Fruit fly (Drosophila melanogaster) whole organism, prepupa: ENCODE measurements around the gene Osi15.

Experiments
- Blimp-1 ChIP-seq: fragments of 200-800 bp; sonication (Bioruptor generic); optimal IDR thresholded peaks from 3 replicates; lab custom pipeline; 2017; ENCODE audit warnings: missing biosample characterization, missing genetic modification characterization, mild to moderate bottlenecking, moderate library complexity, missing genetic modification reagents
- CG10631 ChIP-seq: fragments of 200-800 bp; sonication (Bioruptor generic); optimal IDR thresholded peaks from 2 replicates; lab custom pipeline; 2016; ENCODE audit warnings: missing biosample characterization, missing genetic modification characterization
- CG11762 ChIP-seq: fragments of 200-800 bp; sonication (Bioruptor generic); optimal IDR thresholded peaks from 3 replicates; lab custom pipeline; 2016; ENCODE audit warnings: missing biosample characterization, missing genetic modification characterization; ENCODE audit not compliant: insufficient read depth
- CG11902 ChIP-seq: fragments of 200-800 bp; sonication (Bioruptor generic); optimal IDR thresholded peaks from 3 replicates; lab custom pipeline; 2016; ENCODE audit warnings: missing biosample characterization, missing genetic modification characterization
- CG1621 ChIP-seq: fragments of 200-800 bp; sonication (Bioruptor generic); optimal IDR thresholded peaks from 3 replicates; lab custom pipeline; 2018; ENCODE audit warnings: missing biosample characterization, mild to moderate bottlenecking, missing genetic modification characterization
- CG3032 ChIP-seq: fragments of 200-800 bp; optimal IDR thresholded peaks from 2 replicates; lab custom pipeline; 2019; ENCODE audit warnings: missing biosample characterization, mild to moderate bottlenecking, missing genetic modification characterization, moderate library complexity
- CG31627 ChIP-seq: fragments of 200-800 bp; sonication (Bioruptor generic); optimal IDR thresholded peaks from 3 replicates; lab custom pipeline; 2016; ENCODE audit warnings: missing biosample characterization, missing genetic modification characterization
- CG32006 ChIP-seq: fragments of 200-800 bp; sonication (Bioruptor generic); optimal IDR thresholded peaks from 3 replicates; lab custom pipeline; 2017; ENCODE audit warnings: missing biosample characterization, mild to moderate bottlenecking, missing genetic modification characterization
- CG34406 ChIP-seq: fragments of 200-800 bp; sonication (Bioruptor generic); optimal IDR thresholded peaks from 3 replicates; lab custom pipeline; 2016; ENCODE audit warnings: missing biosample characterization, missing genetic modification characterization
- CG4318 ChIP-seq: fragments of 200-800 bp; sonication (Bioruptor generic); optimal IDR thresholded peaks from 3 replicates; lab custom pipeline; 2017; ENCODE audit warnings: missing biosample characterization, mild to moderate bottlenecking, missing genetic modification characterization
- CG6163 ChIP-seq: fragments of 200-800 bp; sonication (Bioruptor generic); IDR thresholded peaks from 3 replicates; pipeline ENCODE4 v1.3.6; 2022; ENCODE audit warnings: missing biosample characterization, missing genetic modification characterization
- CG6808 ChIP-seq: fragments of 200-800 bp; sonication (Bioruptor generic); optimal IDR thresholded peaks from 3 replicates; lab custom pipeline; 2017; ENCODE audit warnings: missing biosample characterization, missing genetic modification characterization, mild to moderate bottlenecking, moderate library complexity, missing genetic modification reagents
- CG7368 ChIP-seq: fragments of 200-800 bp; sonication (Bioruptor generic); optimal IDR thresholded peaks from 3 replicates; lab custom pipeline; 2016; ENCODE audit warnings: missing biosample characterization, missing genetic modification characterization
- CG8319 ChIP-seq: fragments of 200-800 bp; sonication (Bioruptor generic); optimal IDR thresholded peaks from 3 replicates; lab custom pipeline; 2016; ENCODE audit warnings: missing biosample characterization, missing genetic modification characterization
- CG8632 ChIP-seq: fragments of 200-800 bp; sonication (Bioruptor generic); optimal IDR thresholded peaks from 3 replicates; lab custom pipeline; 2016; ENCODE audit warnings: missing biosample characterization, missing genetic modification characterization
- Eip78C ChIP-seq: fragments of 200-800 bp; sonication (Bioruptor generic); peaks from one replicate; lab custom pipeline; 2016; ENCODE audit warnings: missing biosample characterization, missing genetic modification characterization
- Eip93F ChIP-seq: fragments of 200-800 bp; sonication (Bioruptor generic); optimal IDR thresholded peaks from 2 replicates; lab custom pipeline; 2016; ENCODE audit warnings: missing biosample characterization, mild to moderate bottlenecking, missing genetic modification characterization
- Ets96B ChIP-seq: fragments of 200-800 bp; optimal IDR thresholded peaks from 2 replicates; lab custom pipeline; 2019; ENCODE audit warnings: missing biosample characterization, mild to moderate bottlenecking, missing genetic modification characterization, moderate library complexity
- Gug ChIP-seq: fragments of 200-800 bp; sonication (Bioruptor generic); IDR thresholded peaks from 2 replicates; pipeline ENCODE4 v1.3.6; 2022; ENCODE audit warnings: missing biosample characterization, missing genetic modification characterization
- Hr39 ChIP-seq: fragments of 200-800 bp; sonication (Bioruptor generic); optimal IDR thresholded peaks from 2 replicates; lab custom pipeline; 2016; ENCODE audit warnings: missing biosample characterization, missing genetic modification characterization
- Hr4 ChIP-seq: fragments of 200-800 bp; sonication (Bioruptor generic); optimal IDR thresholded peaks from 3 replicates; lab custom pipeline; 2016; ENCODE audit warnings: missing biosample characterization, missing genetic modification characterization
- Lpt ChIP-seq: fragments of 200-800 bp; sonication (Bioruptor generic); optimal IDR thresholded peaks from 3 replicates; lab custom pipeline; 2016; ENCODE audit warnings: missing biosample characterization, missing genetic modification characterization
- Met ChIP-seq: fragments of 200-800 bp; sonication (Bioruptor generic); optimal IDR thresholded peaks from 3 replicates; lab custom pipeline; 2016; ENCODE audit warnings: missing biosample characterization, missing genetic modification characterization
- Smox ChIP-seq: fragments of 200-800 bp; sonication (Bioruptor generic); optimal IDR thresholded peaks from 3 replicates; lab custom pipeline; 2016; ENCODE audit warnings: missing biosample characterization, missing genetic modification characterization
- Sox102F ChIP-seq: fragments of 200-800 bp; sonication (Bioruptor generic); optimal IDR thresholded peaks from 2 replicates; lab custom pipeline; 2016; ENCODE audit warnings: missing biosample characterization, mild to moderate bottlenecking, missing genetic modification characterization
- Sox14 ChIP-seq: fragments of 200-800 bp; sonication (Bioruptor generic); optimal IDR thresholded peaks from 3 replicates; lab custom pipeline; 2016; ENCODE audit warnings: missing biosample characterization, missing genetic modification characterization
- cyc ChIP-seq: fragments of 200-800 bp; sonication (Bioruptor generic); optimal IDR thresholded peaks from 3 replicates; lab custom pipeline; 2016; ENCODE audit warnings: missing biosample characterization, missing genetic modification characterization
- dac ChIP-seq: fragments of 200-800 bp; sonication (Bioruptor generic); optimal IDR thresholded peaks from 2 replicates; lab custom pipeline; 2017; ENCODE audit warnings: missing biosample characterization, mild to moderate bottlenecking, missing genetic modification characterization
- dsx ChIP-seq: fragments of 200-800 bp; optimal IDR thresholded peaks from 3 replicates; lab custom pipeline; 2019; ENCODE audit warnings: missing biosample characterization, mild to moderate bottlenecking, missing genetic modification characterization, moderate library complexity; ENCODE audit not compliant: poor library complexity, severe bottlenecking
- eg ChIP-seq: fragments of 200-800 bp; sonication (Bioruptor generic); IDR thresholded peaks from 3 replicates; pipeline ENCODE4 v1.3.6; 2022; ENCODE audit warnings: missing biosample characterization, missing genetic modification characterization
- esn ChIP-seq: fragments of 200-800 bp; sonication (Bioruptor generic); optimal IDR thresholded peaks from 2 replicates; lab custom pipeline; 2016; ENCODE audit warnings: missing biosample characterization, mild to moderate bottlenecking, missing genetic modification characterization, moderate library complexity
- fd59A ChIP-seq: fragments of 200-800 bp; sonication (Bioruptor generic); optimal IDR thresholded peaks from 2 replicates; lab custom pipeline; 2017; ENCODE audit warnings: missing biosample characterization, mild to moderate bottlenecking, missing genetic modification characterization, missing genetic modification reagents
- fkh ChIP-seq: fragments of 200-800 bp; sonication (Bioruptor generic); optimal IDR thresholded peaks from 3 replicates; lab custom pipeline; 2017; ENCODE audit warnings: missing biosample characterization, mild to moderate bottlenecking, missing genetic modification characterization, moderate library complexity
- lz ChIP-seq: fragments of 200-800 bp; sonication (Bioruptor generic); optimal IDR thresholded peaks from 3 replicates; lab custom pipeline; 2016; ENCODE audit warnings: missing biosample characterization, missing genetic modification characterization
- net ChIP-seq: fragments of 200-800 bp; sonication (Bioruptor generic); optimal IDR thresholded peaks from 3 replicates; lab custom pipeline; 2016; ENCODE audit warnings: missing biosample characterization, missing genetic modification characterization
- pdm3 ChIP-seq: fragments of 200-800 bp; sonication (Bioruptor generic); optimal IDR thresholded peaks from 3 replicates; lab custom pipeline; 2016; ENCODE audit warnings: missing biosample characterization, missing genetic modification characterization
- spab ChIP-seq: fragments of 200-800 bp; sonication (Bioruptor generic); optimal IDR thresholded peaks from 2 replicates; lab custom pipeline; 2017; ENCODE audit warnings: missing biosample characterization, mild to moderate bottlenecking, missing genetic modification characterization, missing genetic modification reagents
- topi ChIP-seq: fragments of 200-800 bp; sonication (Bioruptor generic); optimal IDR thresholded peaks from 3 replicates; lab custom pipeline; 2016; ENCODE audit warnings: missing biosample characterization, missing genetic modification characterization

Osi15 gene

DNA sequence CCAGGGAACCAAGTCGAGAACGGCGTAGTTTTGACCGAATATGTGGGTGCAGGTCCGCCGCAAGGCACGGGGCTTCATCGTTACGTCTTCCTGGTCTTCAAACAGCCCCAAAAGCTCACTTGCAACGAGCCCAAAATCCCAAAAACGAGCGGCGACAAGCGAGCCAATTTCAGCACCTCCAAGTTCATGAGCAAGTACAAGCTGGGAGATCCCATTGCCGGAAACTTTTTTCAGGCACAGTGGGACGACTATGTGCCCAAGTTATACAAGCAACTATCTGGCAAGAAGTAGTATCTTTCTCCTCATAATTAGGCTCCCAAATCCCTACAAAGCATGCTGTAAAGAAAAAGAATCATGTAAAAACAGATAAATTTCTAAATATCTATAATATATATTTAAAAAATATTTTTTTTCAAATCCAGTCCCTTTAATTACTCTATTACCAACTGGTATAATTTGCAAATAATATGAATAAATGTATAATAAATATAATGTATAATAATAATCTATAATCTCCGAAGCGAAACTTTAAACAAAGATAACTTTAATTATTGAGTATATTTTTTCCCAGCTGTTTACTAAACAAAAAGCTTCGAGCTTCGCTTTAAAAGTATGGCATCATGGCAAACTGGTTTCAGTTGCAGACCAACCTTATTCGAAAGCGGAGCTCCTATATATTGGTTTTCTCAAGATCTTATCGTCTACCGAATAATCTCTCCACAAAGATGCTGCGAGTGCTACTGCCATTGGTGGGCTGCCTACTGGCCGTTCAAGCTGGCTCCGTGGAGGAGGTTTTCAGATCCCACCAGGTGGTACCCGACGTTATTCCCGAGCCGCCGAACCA lies 42.0 kb downstream of the Osi15 start, which contains the start of gene CG17919 (continued):
- TF ChIP-seq eg (GFP tag; lab: Robert Waterston, UW) (0 out of 3 replicates have a peak, but pooled peaks have one; percentile 14), CG8319 (GFP tag; lab: Kevin White, UChicago) (no peak), Met (GFP tag; lab: Kevin White, UChicago) (no peak), Sox102F (no peak), lz (GFP tag; lab: Kevin White, UChicago) (peak; percentile 14), CG10631 (GFP tag; lab: Kevin White, UChicago) (peak; percentile 39), pdm3 (GFP tag; lab: Kevin White, UChicago) (peak; percentile 24), esn (GFP tag; lab: Kevin White, UChicago) (peak; percentile 44), CG4318 (no peak), CG8632 (GFP tag; lab: Kevin White, UChicago) (peak; percentile 57), Eip78C (peak; percentile 60), Sox14 (no peak), dsx (GFP tag; lab: Kevin White, UChicago) (peak; percentile 13), CG1621 (peak; percentile 99), spab (no peak), CG6163 (no peak), fd59A (GFP tag; lab: Kevin White, UChicago) (no peak), cyc (GFP tag; lab: Kevin White, UChicago) (no peak), dac (GFP tag; lab: Kevin White, UChicago) (no peak), CG3032 (tag; lab: Kevin White, UChicago) (peak; percentile 37), Hr39 (GFP tag; lab: Kevin White, UChicago) (peak; percentile 23), CG11902 (GFP tag; lab: Kevin White, UChicago) (no peak), topi (peak; percentile 35), Smox (GFP tag; lab: Kevin White, UChicago) (peak; percentile 27), CG7368 (GFP tag; lab: Kevin White, UChicago) (peak; percentile 32), Lpt (GFP tag; lab: Kevin White, UChicago) (no peak), Hr4 (GFP tag; lab: Kevin White, UChicago) (peak; percentile 19), Eip93F (GFP tag; lab: Kevin White, UChicago) (no peak), fkh (no peak), net (GFP tag; lab: Kevin White, UChicago) (no peak), Ets96B (peak; percentile 27), Blimp-1 (no peak), CG11762 (no peak), CG6808 (GFP tag; lab: Kevin White, UChicago) (peak; percentile 53), Gug (no peak)

DNA sequence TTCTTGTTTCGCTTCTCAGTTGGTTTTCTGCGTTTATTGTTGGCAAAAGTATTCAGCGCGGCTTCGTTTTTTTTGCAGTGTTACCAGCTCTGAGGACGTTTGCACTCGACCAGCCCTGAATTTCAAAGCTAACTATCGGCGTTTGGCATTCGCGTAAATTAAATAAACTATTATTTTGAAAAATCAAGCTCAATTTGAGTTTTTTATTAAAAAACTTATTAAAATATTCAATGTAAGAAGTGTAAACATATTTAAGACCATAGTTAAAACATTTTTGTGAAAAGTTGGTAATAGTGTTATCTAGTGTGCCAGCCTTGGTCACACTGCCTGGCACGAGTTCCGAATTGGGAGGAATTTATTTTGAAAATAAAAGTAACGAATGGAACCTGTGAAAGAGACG lies 44.2 kb downstream of the Osi15 start, which contains the start of the genes SmD2 and CG18048:
SmD2 (minus strand) TSS at position 98 of the 400 bp plus-strand sequence.
CG18048 (plus strand) TSS at position 298 of the 400 bp plus-strand sequence.
- TF ChIP-seq CG32006 (GFP tag; lab: Kevin White, UChicago) (no peak), Sox14 (peak; percentile 48), Blimp-1 (no peak), CG34406 (GFP tag; lab: Kevin White, UChicago) (no peak), esn (GFP tag; lab: Kevin White, UChicago) (peak; percentile 3), Eip78C (peak; percentile 49), cyc (GFP tag; lab: Kevin White, UChicago) (peak; percentile 8), dsx (GFP tag; lab: Kevin White, UChicago) (peak; percentile 3), CG31627 (GFP tag; lab: Kevin White, UChicago) (peak; percentile 3), Ets96B (no peak), CG3032 (tag; lab: Kevin White, UChicago) (peak; percentile 12)
